Worm (Caenorhabditis elegans): ENCODE results near the gene scl-18.
A peak's percentile ranks its signal among the peaks of the same experiment; 100 is the strongest.

scl-18 gene

ce11 chrIV:11769769-11770168 is 15.5 kb upstream of the scl-18 start:
- TF ChIP-seq mbf-1 (tag; optimal IDR thresholded peaks at IDR 0.05) = no peak
- TF ChIP-seq sma-9 (GFP tag; optimal IDR thresholded peaks at IDR 0.05) = peak; percentile 31
- TF ChIP-seq sma-9 (tag; optimal IDR thresholded peaks at IDR 0.05) = no peak

- TF ChIP-seq mdl-1 (tag; optimal IDR thresholded peaks at IDR 0.05) (peak in 1 of 2 experiments; percentile 77), ceh-82 (tag; optimal IDR thresholded peaks at IDR 0.05) (no peak), lsy-2 (tag; optimal IDR thresholded peaks at IDR 0.05) (peak; percentile 16 to 65), lin-11 (tag; optimal IDR thresholded peaks at IDR 0.05) (peak; percentile 70), F13H6.1 (tag; optimal IDR thresholded peaks at IDR 0.05) (peak; percentile 55), sma-9 (GFP tag; optimal IDR thresholded peaks at IDR 0.05) (peak; percentile 64), sma-9 (tag; optimal IDR thresholded peaks at IDR 0.05) (no peak), nhr-12 (tag; optimal IDR thresholded peaks at IDR 0.05) (no peak), mbf-1 (tag; optimal IDR thresholded peaks at IDR 0.05) (no peak), crh-2 (tag; optimal IDR thresholded peaks at IDR 0.05) (peak; percentile 56), C34F6.9 (tag; optimal IDR thresholded peaks at IDR 0.05) (peak; percentile 75), nhr-129 (tag; optimal IDR thresholded peaks at IDR 0.05) (peak; percentile 57), unc-55 (GFP tag; optimal IDR thresholded peaks at IDR 0.05) (peak; percentile 60), egl-27 (tag; optimal IDR thresholded peaks at IDR 0.05) (peak; percentile 37), zag-1 (tag; optimal IDR thresholded peaks at IDR 0.05) (peak; percentile 72)
Observed at ce11 chrIV:11765507-11765906, 11.3 kb upstream of the scl-18 start.

DNA sequence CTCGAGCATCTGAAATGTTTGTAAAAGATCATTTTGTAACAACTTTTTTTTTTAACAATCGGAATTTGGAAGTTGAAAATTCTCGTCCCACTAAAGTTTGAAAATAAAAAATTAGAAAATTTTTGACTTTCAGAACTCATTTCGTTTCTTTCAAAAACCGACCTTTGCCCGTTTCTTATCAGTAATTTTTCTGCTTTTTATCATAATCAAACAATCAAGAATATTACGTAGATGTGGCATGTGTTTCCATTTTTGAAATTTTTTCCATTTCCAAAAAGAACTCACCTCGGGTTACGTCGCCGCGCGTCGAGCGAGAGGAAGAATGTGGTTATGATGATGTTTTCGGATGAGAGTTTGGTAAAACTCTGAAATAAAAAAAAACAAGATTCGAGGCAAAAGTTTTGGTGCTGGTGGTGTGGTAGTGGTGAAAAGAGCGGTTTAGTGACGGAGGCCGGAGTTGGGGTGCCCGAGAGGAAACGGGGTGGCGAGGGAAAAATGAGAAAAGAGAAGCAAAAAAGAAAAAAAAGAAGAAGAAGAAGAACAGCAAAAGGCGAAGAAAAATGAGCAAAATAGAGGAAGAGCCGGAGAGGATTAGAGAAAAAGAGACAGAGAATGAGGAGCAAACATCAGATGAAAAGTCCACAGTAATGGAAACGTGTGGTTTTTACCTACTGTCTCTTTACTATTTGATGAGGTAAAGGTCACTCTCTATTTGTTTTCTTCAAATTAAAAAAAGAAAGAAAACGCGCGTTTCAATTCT is 6.7 kb upstream of the scl-18 start, which contains the start of gene T12A7.2:
Gene T12A7.2, minus strand, starts transcription at position 412 of the 760 bp plus-strand sequence.
- TF ChIP-seq elt-3 (tag; optimal IDR thresholded peaks at IDR 0.05) = no peak
- TF ChIP-seq F13H6.1 (tag; optimal IDR thresholded peaks at IDR 0.05) = peak; percentile 36
- TF ChIP-seq nhr-237 (tag; optimal IDR thresholded peaks at IDR 0.05) = no peak
- peak; percentile 35 for TF ChIP-seq sma-9 (GFP tag; optimal IDR thresholded peaks at IDR 0.05)
- no peak for TF ChIP-seq sma-9 (tag; optimal IDR thresholded peaks at IDR 0.05)
- peak; percentile 54 for TF ChIP-seq unc-55 (GFP tag; optimal IDR thresholded peaks at IDR 0.05)
- no peak for TF ChIP-seq ZK546.5 (tag; optimal IDR thresholded peaks at IDR 0.05)
- TF ChIP-seq sma-3 (GFP tag; optimal IDR thresholded peaks at IDR 0.05) = no peak
- TF ChIP-seq ceh-82 (tag; optimal IDR thresholded peaks at IDR 0.05) = no peak

- peak; percentile 10 for TF ChIP-seq unc-55 (GFP tag; optimal IDR thresholded peaks at IDR 0.05)
- TF ChIP-seq C34F6.9 (tag; optimal IDR thresholded peaks at IDR 0.05) = peak; percentile 15
- no peak for TF ChIP-seq elt-3 (tag; optimal IDR thresholded peaks at IDR 0.05)
- TF ChIP-seq mab-5 (tag; optimal IDR thresholded peaks at IDR 0.05) = no peak
- TF ChIP-seq crh-2 (tag; optimal IDR thresholded peaks at IDR 0.05) = peak; percentile 29
- no peak for TF ChIP-seq elt-1 (tag; optimal IDR thresholded peaks at IDR 0.05)
- TF ChIP-seq nhr-12 (tag; optimal IDR thresholded peaks at IDR 0.05) = no peak
- peak in 1 of 2 experiments; percentile 49 for TF ChIP-seq lsy-2 (tag; optimal IDR thresholded peaks at IDR 0.05)
- peak; percentile 8 for TF ChIP-seq nhr-6 (tag; optimal IDR thresholded peaks at IDR 0.05)
- TF ChIP-seq nhr-21 (tag; optimal IDR thresholded peaks at IDR 0.05) = no peak
- TF ChIP-seq alr-1 (tag; optimal IDR thresholded peaks at IDR 0.05) = no peak
Observed at ce11 chrIV:11759852-11760251, 5.6 kb upstream of the scl-18 start.

DNA sequence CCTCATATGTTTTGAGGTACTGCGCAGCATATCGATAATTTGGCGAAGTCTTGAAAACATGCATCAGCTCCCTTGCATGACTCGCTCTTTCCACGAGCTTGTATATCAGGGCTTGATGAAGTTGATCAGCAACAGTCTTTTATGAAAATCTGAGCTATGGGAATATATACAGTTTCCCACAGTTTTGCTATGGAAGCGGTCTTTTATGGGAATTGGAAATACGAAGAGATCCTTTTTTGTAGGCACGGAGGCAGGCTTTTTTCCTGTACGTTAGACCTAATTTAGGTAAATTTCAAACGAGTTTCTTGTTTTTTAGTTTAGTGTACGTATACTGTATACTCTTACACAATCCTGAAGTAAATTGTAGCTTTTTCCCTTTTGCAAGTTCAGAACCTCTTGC is 1.7 kb upstream of the scl-18 start, which contains the start of gene T12A7.9:
Gene T12A7.9, minus strand, starts transcription at position 101 of the 400 bp plus-strand sequence.
- TF ChIP-seq egl-27 (tag; optimal IDR thresholded peaks at IDR 0.05) (no peak), ama-1 (optimal IDR thresholded peaks at IDR 0.05) (no peak), gmeb-1 (tag; optimal IDR thresholded peaks at IDR 0.05) (no peak), peb-1 (tag; optimal IDR thresholded peaks at IDR 0.05) (no peak), ceh-82 (tag; optimal IDR thresholded peaks at IDR 0.05) (no peak), ztf-1 (GFP tag; conservative IDR thresholded peaks at IDR 0.05) (no peak), skn-1 (tag; optimal IDR thresholded peaks at IDR 0.05) (no peak), lin-11 (tag; optimal IDR thresholded peaks at IDR 0.05) (no peak), nhr-25 (tag; optimal IDR thresholded peaks at IDR 0.05) (no peak), ceh-16 (tag; optimal IDR thresholded peaks at IDR 0.05) (no peak), aly-2 (tag; optimal IDR thresholded peaks at IDR 0.05) (no peak), sma-9 (GFP tag; optimal IDR thresholded peaks at IDR 0.05) (no peak), sma-9 (tag; optimal IDR thresholded peaks at IDR 0.05) (no peak)
